Fruit fly (Drosophila melanogaster) whole organism, embryonic: ENCODE measurements around the gene CG16736.

Experiments
- Asciz ChIP-seq: fragments of 200-800 bp; sonication (Bioruptor generic); optimal IDR thresholded peaks from 2 replicates; lab custom pipeline; 2017; ENCODE audit warnings: missing biosample characterization, mild to moderate bottlenecking, missing genetic modification characterization, missing genetic modification reagents
- CG10565 ChIP-seq: fragments of 200-800 bp; sonication (Bioruptor generic); optimal IDR thresholded peaks from 3 replicates; lab custom pipeline; 2016; ENCODE audit warnings: missing biosample characterization, mild to moderate bottlenecking, missing genetic modification characterization
- CG11093 ChIP-seq: fragments of 200-800 bp; sonication (Bioruptor generic); IDR thresholded peaks from 3 replicates; pipeline ENCODE4 v1.3.6; 2022; ENCODE audit warnings: missing biosample characterization, missing genetic modification characterization
- CG12391 ChIP-seq: fragments of 200-800 bp; sonication (Bioruptor generic); optimal IDR thresholded peaks from 3 replicates; lab custom pipeline; 2018; ENCODE audit warnings: missing biosample characterization, mild to moderate bottlenecking, missing genetic modification characterization, moderate library complexity
- CG12659 ChIP-seq: fragments of 200-800 bp; sonication (Bioruptor generic); optimal IDR thresholded peaks from 3 replicates; lab custom pipeline; 2017; ENCODE audit warnings: mild to moderate bottlenecking, missing biosample characterization, missing genetic modification reagents, missing genetic modification characterization
- CG13123 ChIP-seq: fragments of 200-800 bp; sonication (Bioruptor generic); optimal IDR thresholded peaks from 2 replicates; lab custom pipeline; 2016; ENCODE audit warnings: missing biosample characterization, missing genetic modification characterization
- CG1647 ChIP-seq: fragments of 200-800 bp; sonication (Bioruptor generic); optimal IDR thresholded peaks from 3 replicates; lab custom pipeline; 2016; ENCODE audit warnings: missing biosample characterization, missing genetic modification characterization
- CG17568 ChIP-seq: fragments of 200-800 bp; sonication (Bioruptor generic); optimal IDR thresholded peaks from 2 replicates; lab custom pipeline; 2018; ENCODE audit warnings: missing biosample characterization, mild to moderate bottlenecking, missing genetic modification characterization, moderate library complexity
- CG31224 ChIP-seq: fragments of 200-800 bp; sonication (Bioruptor generic); IDR thresholded peaks from 2 replicates; pipeline ENCODE4 v1.3.6; 2022; ENCODE audit warnings: missing biosample characterization, missing genetic modification characterization
- CG32532 ChIP-seq: fragments of 200-800 bp; sonication (Bioruptor generic); IDR thresholded peaks from 2 replicates; pipeline ENCODE4 v1.3.6; 2022; ENCODE audit warnings: missing biosample characterization, missing genetic modification characterization
- CG3726 ChIP-seq: fragments of 200-800 bp; sonication (Bioruptor generic); IDR thresholded peaks from 3 replicates; pipeline ENCODE4, ENCODE4 v1.3.6; 2022; ENCODE audit warnings: missing biosample characterization, missing genetic modification characterization
- CG43689 ChIP-seq: fragments of 200-800 bp; sonication (Bioruptor generic); IDR thresholded peaks from 2 replicates; pipeline ENCODE4 v1.3.6; 2022; ENCODE audit warnings: missing biosample characterization, missing genetic modification characterization
- CG4707 ChIP-seq: fragments of 200-800 bp; sonication (Bioruptor generic); optimal IDR thresholded peaks from 2 replicates; lab custom pipeline; 2018; ENCODE audit warnings: missing biosample characterization, mild to moderate bottlenecking, missing genetic modification characterization, moderate library complexity
- CG7987 ChIP-seq: fragments of 200-800 bp; sonication (Bioruptor generic); optimal IDR thresholded peaks from 2 replicates; lab custom pipeline; 2018; ENCODE audit warnings: missing biosample characterization, mild to moderate bottlenecking, missing genetic modification characterization, moderate library complexity
- CG8089 ChIP-seq: fragments of 200-800 bp; sonication (Bioruptor generic); optimal IDR thresholded peaks from 3 replicates; lab custom pipeline; 2016; ENCODE audit warnings: missing biosample characterization, missing genetic modification characterization
- D ChIP-seq, 2 experiments: fragments of 200-800 bp in 1 of 2; fragments of >200 bp in 1 of 2; sonication (Bioruptor generic) in 1 of 2; optimal IDR thresholded peaks; 2 replicates in 1 of 2; 3 replicates in 1 of 2; lab custom pipeline; 2017; ENCODE audit warnings: mild to moderate bottlenecking in 1 of 2, missing biosample characterization in 1 of 2, missing genetic modification characterization in 1 of 2, missing genetic modification reagents in 1 of 2
- E2f2 ChIP-seq: fragments of 200-800 bp; sonication (Bioruptor generic); IDR thresholded peaks from 2 replicates; pipeline ENCODE4 v1.3.6; 2022; ENCODE audit warnings: missing biosample characterization, missing genetic modification characterization
- Gsc ChIP-seq: fragments of 200-800 bp; sonication (Bioruptor generic); IDR thresholded peaks from 2 replicates; pipeline ENCODE4 v1.3.6; 2022; ENCODE audit warnings: missing biosample characterization, missing genetic modification characterization
- HLH3B ChIP-seq: fragments of 200-800 bp; sonication (Bioruptor generic); IDR thresholded peaks from 2 replicates; pipeline ENCODE4 v1.3.6; 2022; ENCODE audit warnings: missing biosample characterization, missing genetic modification characterization
- Hand ChIP-seq: fragments of 200-800 bp; sonication (Bioruptor generic); optimal IDR thresholded peaks from 2 replicates; lab custom pipeline; 2017; ENCODE audit warnings: mild to moderate bottlenecking, missing biosample characterization, missing genetic modification reagents, missing genetic modification characterization
- Hmr ChIP-seq: fragments of 200-800 bp; sonication (Bioruptor generic); optimal IDR thresholded peaks from 3 replicates; lab custom pipeline; 2017; ENCODE audit warnings: mild to moderate bottlenecking, missing biosample characterization, missing genetic modification reagents, missing genetic modification characterization
- Jarid2 ChIP-seq: fragments of 200-800 bp; sonication (Bioruptor generic); optimal IDR thresholded peaks from 3 replicates; lab custom pipeline; 2017; ENCODE audit warnings: mild to moderate bottlenecking, missing biosample characterization, missing genetic modification reagents, missing genetic modification characterization
- MESR4 ChIP-seq: fragments of 200-800 bp; sonication (Bioruptor generic); optimal IDR thresholded peaks from 2 replicates; lab custom pipeline; 2018; ENCODE audit warnings: missing biosample characterization, mild to moderate bottlenecking, missing genetic modification characterization, moderate library complexity
- Oaz ChIP-seq: fragments of 200-800 bp; sonication (Bioruptor generic); IDR thresholded peaks from 2 replicates; pipeline ENCODE4 v1.3.6; 2022; ENCODE audit warnings: missing biosample characterization, missing genetic modification characterization
- Pdp1 ChIP-seq, 2 experiments: fragments of 200-800 bp; sonication (Bioruptor generic); optimal IDR thresholded peaks; 3 replicates each; lab custom pipeline; 2016; ENCODE audit warnings: missing biosample characterization in 2 of 2, missing genetic modification characterization in 2 of 2, mild to moderate bottlenecking in 1 of 2, moderate library complexity in 1 of 2
- Rfx ChIP-seq: fragments of 200-800 bp; sonication (Bioruptor generic); IDR thresholded peaks from 2 replicates; pipeline ENCODE4 v1.3.6; 2022; ENCODE audit warnings: missing biosample characterization, missing genetic modification characterization
- Stat92E ChIP-seq, 3 experiments: fragments of >200 bp in 2 of 3; fragments of 200-800 bp in 1 of 3; sonication (Bioruptor generic) in 1 of 3; optimal IDR thresholded peaks; 2 replicates each; lab custom pipeline; 2017 to 2019; ENCODE audit warnings: missing biosample characterization in 3 of 3, missing genetic modification characterization in 3 of 3, mild to moderate bottlenecking in 1 of 3, moderate library complexity in 1 of 3
- ac ChIP-seq: fragments of 200-800 bp; sonication (Bioruptor generic); optimal IDR thresholded peaks from 3 replicates; lab custom pipeline; 2017; ENCODE audit warnings: missing biosample characterization, mild to moderate bottlenecking, missing genetic modification characterization
- ara ChIP-seq: fragments of 200-800 bp; sonication (Bioruptor generic); IDR thresholded peaks from 2 replicates; pipeline ENCODE4 v1.3.6; 2022; ENCODE audit warnings: missing biosample characterization, missing genetic modification characterization
- cad ChIP-seq: fragments of >200 bp; optimal IDR thresholded peaks from 2 replicates; lab custom pipeline; 2017; ENCODE audit warnings: missing biosample characterization, missing genetic modification characterization
- chn ChIP-seq: fragments of 200-800 bp; sonication (Bioruptor generic); optimal IDR thresholded peaks from 2 replicates; lab custom pipeline; 2016; ENCODE audit warnings: missing biosample characterization, missing genetic modification characterization
- croc ChIP-seq: fragments of 200-800 bp; sonication (Bioruptor generic); conservative IDR thresholded peaks from 3 replicates; pipeline ENCODE4 v1.3.6; 2022; ENCODE audit warnings: missing biosample characterization, missing genetic modification characterization
- dmrt99B ChIP-seq: fragments of 200-800 bp; sonication (Bioruptor generic); optimal IDR thresholded peaks from 2 replicates; lab custom pipeline; 2018; ENCODE audit warnings: missing biosample characterization, mild to moderate bottlenecking, missing genetic modification characterization, moderate library complexity
- en ChIP-seq: fragments of 200-800 bp; sonication (Bioruptor generic); optimal IDR thresholded peaks from 2 replicates; lab custom pipeline; 2016; ENCODE audit warnings: missing biosample characterization, missing genetic modification characterization
- ewg ChIP-seq: fragments of 200-800 bp; sonication (Bioruptor generic); optimal IDR thresholded peaks from 3 replicates; lab custom pipeline; 2017; ENCODE audit warnings: mild to moderate bottlenecking, missing biosample characterization, missing genetic modification reagents, missing genetic modification characterization
- grau ChIP-seq: fragments of 200-800 bp; optimal IDR thresholded peaks from 3 replicates; lab custom pipeline; 2019; ENCODE audit warnings: missing biosample characterization, mild to moderate bottlenecking, missing genetic modification characterization, moderate library complexity
- hbn ChIP-seq: fragments of 200-800 bp; sonication (Bioruptor generic); IDR thresholded peaks from 2 replicates; pipeline ENCODE4 v1.3.6; 2022; ENCODE audit warnings: missing biosample characterization, missing genetic modification characterization; ENCODE audit not compliant: partially characterized antibody
- ind ChIP-seq: fragments of 200-800 bp; sonication (Bioruptor generic); optimal IDR thresholded peaks from 3 replicates; lab custom pipeline; 2016; ENCODE audit warnings: missing biosample characterization, missing genetic modification characterization
- insv ChIP-seq, 2 experiments: fragments of 200-800 bp; sonication (Bioruptor generic); optimal IDR thresholded peaks; 3 replicates each; lab custom pipeline; 2016 to 2018; ENCODE audit warnings: missing biosample characterization in 2 of 2, missing genetic modification characterization in 2 of 2
- knrl ChIP-seq: fragments of 200-800 bp; sonication (Bioruptor generic); IDR thresholded peaks from 3 replicates; pipeline ENCODE4 v1.3.6; 2022; ENCODE audit warnings: missing biosample characterization, missing genetic modification characterization; ENCODE audit not compliant: partially characterized antibody
- maf-S ChIP-seq: fragments of 200-800 bp; sonication (Bioruptor generic); optimal IDR thresholded peaks from 2 replicates; lab custom pipeline; 2016; ENCODE audit warnings: missing biosample characterization, missing genetic modification characterization
- mirr ChIP-seq: fragments of 200-800 bp; sonication (Bioruptor generic); optimal IDR thresholded peaks from 3 replicates; lab custom pipeline; 2018; ENCODE audit warnings: missing biosample characterization, mild to moderate bottlenecking, missing genetic modification characterization
- odd ChIP-seq: fragments of 200-800 bp; sonication (Bioruptor generic); optimal IDR thresholded peaks from 2 replicates; lab custom pipeline; 2017; ENCODE audit warnings: missing biosample characterization, mild to moderate bottlenecking, missing genetic modification characterization
- org-1 ChIP-seq: fragments of 200-800 bp; sonication (Bioruptor generic); optimal IDR thresholded peaks from 2 replicates; lab custom pipeline; 2017; ENCODE audit warnings: missing biosample characterization, missing genetic modification characterization
- pita ChIP-seq: fragments of 200-800 bp; sonication (Bioruptor generic); optimal IDR thresholded peaks from 2 replicates; lab custom pipeline; 2017; ENCODE audit warnings: missing biosample characterization, mild to moderate bottlenecking, missing genetic modification characterization
- pzg ChIP-seq: fragments of 200-800 bp; sonication (Bioruptor generic); optimal IDR thresholded peaks from 3 replicates; lab custom pipeline; 2018; ENCODE audit warnings: missing biosample characterization, mild to moderate bottlenecking, missing genetic modification characterization, moderate library complexity
- row ChIP-seq: fragments of 200-800 bp; sonication (Bioruptor generic); IDR thresholded peaks from 3 replicates; pipeline ENCODE4 v1.3.6; 2022; ENCODE audit warnings: missing biosample characterization, missing genetic modification characterization
- stc ChIP-seq: fragments of 200-800 bp; sonication (Bioruptor generic); IDR thresholded peaks from 2 replicates; pipeline ENCODE4 v1.3.6; 2022; ENCODE audit warnings: missing biosample characterization, missing genetic modification characterization
- tin ChIP-seq: fragments of 200-800 bp; sonication (Bioruptor generic); optimal IDR thresholded peaks from 3 replicates; lab custom pipeline; 2016; ENCODE audit warnings: missing biosample characterization, missing genetic modification characterization
- trem ChIP-seq: fragments of 200-800 bp; optimal IDR thresholded peaks from 3 replicates; lab custom pipeline; 2019; ENCODE audit warnings: missing biosample characterization, mild to moderate bottlenecking, missing genetic modification characterization, moderate library complexity

The CG16736 gene

DNA sequence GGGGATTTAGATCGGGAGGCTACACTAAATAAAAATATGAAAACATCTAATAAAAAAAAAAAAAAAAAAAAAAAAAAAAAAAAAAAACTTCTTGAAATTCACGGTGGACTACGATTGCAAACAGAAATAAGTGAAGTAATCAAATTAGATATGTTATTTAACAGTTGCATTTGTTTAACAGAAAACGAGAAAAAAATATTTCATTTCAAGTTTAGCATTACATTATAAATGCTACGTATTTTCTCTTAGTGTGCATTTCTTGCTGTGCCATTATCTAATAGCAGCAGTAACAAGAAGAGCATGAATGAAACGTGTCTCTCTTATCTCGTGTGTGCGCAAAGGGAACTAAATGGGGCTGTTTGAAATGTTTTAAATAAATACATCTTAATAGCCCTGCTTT lies 32.7 kb downstream of the CG16736 start (continued):
- TF ChIP-seq pzg (no peak), croc (GFP tag; lab: Robert Waterston, UW) (peak; percentile 50; the same call in 2 of the 3 replicates), CG12391 (tag; lab: Kevin White, UChicago) (peak; percentile 54), chn (GFP tag; lab: Kevin White, UChicago) (peak; percentile 32), ara (peak; percentile 69), dmrt99B (tag; lab: Kevin White, UChicago) (peak; percentile 71), Hmr (GFP tag; lab: Kevin White, UChicago) (peak; percentile 57), CG1647 (GFP tag; lab: Kevin White, UChicago) (no peak), CG13123 (GFP tag; lab: Kevin White, UChicago) (peak; percentile 44), Oaz (GFP tag; lab: Robert Waterston, UW) (no peak), E2f2 (GFP tag; lab: Robert Waterston, UW) (peak; percentile 58; the same call in 1 of the 2 replicates), pita (no peak), trem (tag; lab: Kevin White, UChicago) (peak; percentile 61), Hand (GFP tag; lab: Kevin White, UChicago) (no peak), CG4707 (GFP tag; lab: Kevin White, UChicago) (no peak), ac (GFP tag; lab: Kevin White, UChicago) (no peak), mirr (no peak), insv (GFP tag; optimal IDR thresholded peaks at IDR 0.05; lab: Kevin White, UChicago) (no peak), maf-S (GFP tag; lab: Kevin White, UChicago) (peak; percentile 27), Pdp1 (GFP tag; optimal IDR thresholded peaks at IDR 0.05; lab: Kevin White, UChicago) (peak; percentile 64 to 87), CG32532 (GFP tag; lab: Robert Waterston, UW) (peak; percentile 69), CG12659 (GFP tag; lab: Kevin White, UChicago) (peak; percentile 44), tin (GFP tag; lab: Kevin White, UChicago) (peak; percentile 76), Asciz (peak; percentile 73), CG31224 (GFP tag; lab: Robert Waterston, UW) (peak; percentile 57; the same call in 1 of the 2 replicates), D (optimal IDR thresholded peaks at IDR 0.05; lab: Kevin White, UChicago) (no peak), D (GFP tag; optimal IDR thresholded peaks at IDR 0.05; lab: Kevin White, UChicago) (peak; percentile 63), Rfx (GFP tag; lab: Robert Waterston, UW) (peak; percentile 65), ewg (peak; percentile 46), hbn (GFP tag; lab: Robert Waterston, UW) (no peak), knrl (no peak), Gsc (GFP tag; lab: Robert Waterston, UW) (no peak), Stat92E (GFP tag; optimal IDR thresholded peaks at IDR 0.05; lab: Kevin White, UChicago) (no peak), CG10565 (GFP tag; lab: Kevin White, UChicago) (no peak), CG11093 (GFP tag; lab: Robert Waterston, UW) (no peak), org-1 (no peak), HLH3B (GFP tag; lab: Robert Waterston, UW) (peak; percentile 73), en (GFP tag; lab: Kevin White, UChicago) (peak; percentile 6), Jarid2 (GFP tag; lab: Kevin White, UChicago) (peak; percentile 28), CG8089 (GFP tag; lab: Kevin White, UChicago) (peak; percentile 39), MESR4 (no peak), CG17568 (GFP tag; lab: Kevin White, UChicago) (peak; percentile 21), grau (peak; percentile 81), cad (GFP tag; lab: Kevin White, UChicago) (no peak), CG7987 (no peak), stc (GFP tag; lab: Robert Waterston, UW) (peak; percentile 76), ind (GFP tag; lab: Kevin White, UChicago) (peak; percentile 79), odd (GFP tag; lab: Kevin White, UChicago) (no peak), CG3726 (no peak), CG43689 (GFP tag; lab: Robert Waterston, UW) (no peak), row (GFP tag; lab: Robert Waterston, UW) (peak; percentile 82)
